Worm (Caenorhabditis elegans) whole organism, L4 larva: ENCODE measurements around the gene R53.5.
A peak's percentile ranks its signal among the peaks of the same experiment; 100 is the strongest.

Experiments
- D1046.2 ChIP-seq: fragments of 200-800 bp; sonication (Bioruptor generic); IDR thresholded peaks from 2 replicates; pipeline ENCODE4 v1.3.6; 2022; ENCODE audit warnings: missing genetic modification characterization, missing compliant biosample characterization
- F10B5.3 ChIP-seq: sonication (generic microtip); optimal IDR thresholded peaks from 2 replicates; lab custom pipeline; 2016; ENCODE audit warnings: mild to moderate bottlenecking, missing genetic modification characterization, missing compliant biosample characterization
- ZK337.2 ChIP-seq: fragments of 200-800 bp; sonication (Bioruptor generic); IDR thresholded peaks from 2 replicates; pipeline ENCODE4 v1.3.6; 2022; ENCODE audit warnings: missing genetic modification reagents, missing genetic modification characterization, missing compliant biosample characterization
- ZK546.5 ChIP-seq, 2 experiments: sonication (generic microtip); optimal IDR thresholded peaks; 2 replicates each; lab custom pipeline; 2017; ENCODE audit warnings: missing biosample characterization in 2 of 2, missing genetic modification characterization in 2 of 2
- aha-1 ChIP-seq: fragments of 150-350 bp; peaks from one replicate; lab custom pipeline; 2014; ENCODE audit warnings: missing biosample characterization, missing genetic modification characterization
- arid-1 ChIP-seq: fragments of 200-800 bp; sonication (Bioruptor generic); conservative IDR thresholded peaks from 2 replicates; pipeline ENCODE4 v1.3.6; 2022; ENCODE audit warnings: missing genetic modification reagents, missing genetic modification characterization, missing compliant biosample characterization
- attf-4 ChIP-seq: sonication (generic microtip); optimal IDR thresholded peaks from 3 replicates; lab custom pipeline; 2017; ENCODE audit warnings: missing biosample characterization, missing genetic modification characterization
- ceh-20 ChIP-seq: fragments of 200-800 bp; sonication (Bioruptor generic); IDR thresholded peaks from 2 replicates; pipeline ENCODE4 v1.3.6; 2022; ENCODE audit warnings: missing genetic modification reagents, missing genetic modification characterization, missing compliant biosample characterization
- ceh-28 ChIP-seq: fragments of 150-350 bp; optimal IDR thresholded peaks from 2 replicates; lab custom pipeline; 2014; ENCODE audit warnings: missing biosample characterization, missing genetic modification reagents, missing genetic modification characterization
- ceh-44 ChIP-seq: fragments of 200-800 bp; sonication (Bioruptor generic); IDR thresholded peaks from 2 replicates; pipeline ENCODE4 v1.3.6; 2022; ENCODE audit warnings: missing genetic modification reagents, missing genetic modification characterization, missing compliant biosample characterization
- ces-1 ChIP-seq: fragments of 150-350 bp; sonication (generic microtip); optimal IDR thresholded peaks from 4 replicates; lab custom pipeline; 2014; ENCODE audit warnings: missing biosample characterization, missing genetic modification reagents, missing genetic modification characterization
- daf-12 ChIP-seq: fragments of 150-350 bp; optimal IDR thresholded peaks from 2 replicates; lab custom pipeline; 2014; ENCODE audit warnings: missing biosample characterization, missing genetic modification reagents, missing genetic modification characterization
- daf-8 ChIP-seq: fragments of 200-800 bp; sonication (Bioruptor generic); IDR thresholded peaks from 2 replicates; pipeline ENCODE4 v1.3.6; 2022; ENCODE audit warnings: missing genetic modification characterization, missing compliant biosample characterization
- dmd-6 ChIP-seq: fragments of 200-800 bp; sonication (Bioruptor generic); IDR thresholded peaks from 2 replicates; pipeline ENCODE4 v1.3.6; 2022; ENCODE audit warnings: missing genetic modification reagents, missing genetic modification characterization, missing compliant biosample characterization
- dmd-8 ChIP-seq: fragments of 200-800 bp; sonication (Bioruptor generic); IDR thresholded peaks from 2 replicates; pipeline ENCODE4 v1.3.6; 2022; ENCODE audit warnings: missing genetic modification characterization, missing compliant biosample characterization
- dpl-1 ChIP-seq: fragments of 150-350 bp; optimal IDR thresholded peaks from 2 replicates; lab custom pipeline; 2014; ENCODE audit warnings: missing biosample characterization, missing genetic modification reagents, missing genetic modification characterization
- duxl-1 ChIP-seq: sonication (generic microtip); optimal IDR thresholded peaks from 2 replicates; lab custom pipeline; 2016; ENCODE audit warnings: mild to moderate bottlenecking, missing genetic modification characterization, moderate library complexity, missing compliant biosample characterization; ENCODE audit not compliant: poor library complexity
- egl-27 ChIP-seq: sonication (generic microtip); optimal IDR thresholded peaks from 3 replicates; lab custom pipeline; 2017; ENCODE audit warnings: missing biosample characterization, missing genetic modification reagents, missing genetic modification characterization
- fos-1 ChIP-seq: fragments of 150-350 bp; optimal IDR thresholded peaks from 2 replicates; lab custom pipeline; 2014; ENCODE audit warnings: missing biosample characterization, missing genetic modification characterization
- hlh-11 ChIP-seq: fragments of 200-800 bp; sonication (Bioruptor generic); optimal IDR thresholded peaks from 2 replicates; lab custom pipeline; 2018; ENCODE audit warnings: mild to moderate bottlenecking, missing genetic modification characterization, missing compliant biosample characterization
- hlh-30 ChIP-seq: sonication (generic microtip); optimal IDR thresholded peaks from 2 replicates; lab custom pipeline; 2017; ENCODE audit warnings: antibody characterized with exemption, mild to moderate bottlenecking, missing genetic modification characterization, missing compliant biosample characterization; ENCODE audit not compliant: insufficient read depth
- hmg-1.1 ChIP-seq: fragments of 200-800 bp; sonication (Bioruptor generic); IDR thresholded peaks from 2 replicates; pipeline ENCODE4 v1.3.6; 2022; ENCODE audit warnings: missing genetic modification reagents, missing genetic modification characterization, missing compliant biosample characterization
- jun-1 ChIP-seq: fragments of 150-350 bp; optimal IDR thresholded peaks from 2 replicates; lab custom pipeline; 2014; ENCODE audit warnings: missing biosample characterization, missing genetic modification reagents, missing genetic modification characterization
- lim-7 ChIP-seq: fragments of 200-800 bp; sonication (Bioruptor generic); IDR thresholded peaks from 2 replicates; pipeline ENCODE4 v1.3.6; 2022; ENCODE audit warnings: missing genetic modification characterization, missing compliant biosample characterization
- lin-29 ChIP-seq: fragments of 200-800 bp; sonication (Bioruptor generic); IDR thresholded peaks from 2 replicates; pipeline ENCODE4 v1.3.6; 2022; ENCODE audit warnings: missing genetic modification reagents, missing genetic modification characterization, missing compliant biosample characterization
- lin-39 ChIP-seq: fragments of 150-350 bp; optimal IDR thresholded peaks from 2 replicates; lab custom pipeline; 2014; ENCODE audit warnings: missing biosample characterization, missing genetic modification reagents, missing genetic modification characterization
- nhr-102 ChIP-seq: sonication (generic microtip); optimal IDR thresholded peaks from 2 replicates; lab custom pipeline; 2016; ENCODE audit warnings: mild to moderate bottlenecking, missing genetic modification characterization, moderate library complexity, missing compliant biosample characterization
- nhr-111 ChIP-seq: fragments of 200-800 bp; sonication (Bioruptor generic); optimal IDR thresholded peaks from 2 replicates; lab custom pipeline; 2018; ENCODE audit warnings: mild to moderate bottlenecking, missing genetic modification characterization, missing compliant biosample characterization
- nhr-25 ChIP-seq: sonication (generic microtip); optimal IDR thresholded peaks from 2 replicates; lab custom pipeline; 2017; ENCODE audit warnings: missing genetic modification characterization, mild to moderate bottlenecking, missing compliant biosample characterization, antibody characterized with exemption, moderate library complexity, borderline replicate concordance; ENCODE audit not compliant: insufficient read depth
- nhr-28 ChIP-seq: fragments of 150-350 bp; optimal IDR thresholded peaks from 2 replicates; lab custom pipeline; 2014; ENCODE audit warnings: missing biosample characterization, missing genetic modification characterization
- nhr-41 ChIP-seq: fragments of 200-800 bp; sonication (Bioruptor generic); IDR thresholded peaks from 2 replicates; pipeline ENCODE4 v1.3.6; 2022; ENCODE audit warnings: missing genetic modification reagents, missing genetic modification characterization, missing compliant biosample characterization
- nhr-48 ChIP-seq: sonication (generic microtip); optimal IDR thresholded peaks from 2 replicates; lab custom pipeline; 2016; ENCODE audit warnings: mild to moderate bottlenecking, missing genetic modification characterization, missing compliant biosample characterization
- nhr-6 ChIP-seq: fragments of 150-350 bp; optimal IDR thresholded peaks from 2 replicates; lab custom pipeline; 2014; ENCODE audit warnings: missing biosample characterization, missing genetic modification characterization
- nhr-76 ChIP-seq: fragments of 150-350 bp; optimal IDR thresholded peaks from 2 replicates; lab custom pipeline; 2014; ENCODE audit warnings: missing biosample characterization, missing genetic modification characterization
- nhr-77 ChIP-seq: fragments of 150-350 bp; optimal IDR thresholded peaks from 2 replicates; lab custom pipeline; 2014; ENCODE audit warnings: missing biosample characterization, missing genetic modification characterization
- pha-4 ChIP-seq, 2 experiments: fragments of 150-350 bp in 1 of 2; fragments of 200-800 bp in 1 of 2; sonication (Bioruptor generic) in 1 of 2; IDR thresholded peaks in 1 of 2; optimal IDR thresholded peaks in 1 of 2; 2 replicates each; pipeline versions ENCODE4 v1.3.6 to Lab custom; 2014 to 2022; ENCODE audit warnings: missing genetic modification characterization in 2 of 2, missing genetic modification reagents in 2 of 2, missing biosample characterization in 1 of 2, missing compliant biosample characterization in 1 of 2
- saeg-2 ChIP-seq: fragments of 200-800 bp; sonication (Bioruptor generic); IDR thresholded peaks from 2 replicates; pipeline ENCODE4 v1.3.6; 2022; ENCODE audit warnings: missing genetic modification reagents, missing genetic modification characterization, missing compliant biosample characterization
- snpc-4 ChIP-seq: fragments of 150-350 bp; optimal IDR thresholded peaks from 2 replicates; lab custom pipeline; 2014; ENCODE audit warnings: missing biosample characterization, missing genetic modification characterization
- spr-1 ChIP-seq: sonication (generic microtip); optimal IDR thresholded peaks from 2 replicates; lab custom pipeline; 2016; ENCODE audit warnings: mild to moderate bottlenecking, missing genetic modification characterization, missing compliant biosample characterization
- tra-1 ChIP-seq: fragments of 200-800 bp; sonication (Bioruptor generic); IDR thresholded peaks from 2 replicates; pipeline ENCODE4 v1.3.6; 2022; ENCODE audit warnings: missing genetic modification reagents, missing genetic modification characterization, missing compliant biosample characterization
- unc-130 ChIP-seq: sonication (generic microtip); optimal IDR thresholded peaks from 2 replicates; lab custom pipeline; 2016; ENCODE audit warnings: missing genetic modification reagents, missing genetic modification characterization, missing compliant biosample characterization
- unc-39 ChIP-seq: sonication (generic microtip); optimal IDR thresholded peaks from 2 replicates; lab custom pipeline; 2017; ENCODE audit warnings: missing biosample characterization, missing genetic modification characterization
- unc-62 ChIP-seq, 3 experiments: fragments of 150-350 bp in 1 of 3; sonication (generic microtip); optimal IDR thresholded peaks in 2 of 3; peaks in 1 of 3; 1 replicate in 1 of 3; 2 replicates in 2 of 3; lab custom pipeline; 2014 to 2017; ENCODE audit warnings: missing biosample characterization in 3 of 3, missing genetic modification characterization in 3 of 3, missing genetic modification reagents in 3 of 3, missing genotype in 1 of 3
- ztf-7 ChIP-seq: fragments of 150-350 bp; optimal IDR thresholded peaks from 2 replicates; lab custom pipeline; 2014; ENCODE audit warnings: missing biosample characterization, missing genetic modification characterization

The R53.5 gene

DNA sequence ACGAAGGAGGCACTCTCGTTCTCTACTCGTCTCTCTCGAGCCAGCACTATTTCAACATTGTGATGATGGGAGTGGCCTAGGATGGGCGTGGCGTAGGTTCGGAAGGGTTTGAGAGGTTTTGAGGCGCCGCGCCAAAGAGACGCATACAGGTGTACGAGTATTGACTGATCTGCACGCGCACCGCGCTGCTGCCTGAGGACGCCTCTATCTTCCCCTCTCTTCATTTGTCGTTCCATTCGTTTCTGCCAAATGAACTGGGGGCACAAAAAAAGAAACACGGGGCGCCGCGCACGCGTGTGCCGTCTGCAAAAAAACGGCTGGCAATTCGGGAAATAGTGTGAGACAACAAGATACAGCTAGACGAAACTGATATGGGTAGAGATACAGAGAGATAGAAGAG, 45.7 kb upstream of the R53.5 start, which contains the start of gene lec-2 (continued):
- no peak for TF ChIP-seq unc-130
- TF ChIP-seq egl-27: peak; percentile 15
- TF ChIP-seq daf-12 (tag; lab: Kevin White, UChicago): no peak
- 0 out of 2 replicates have a peak, but pooled peaks have one; percentile 43 for TF ChIP-seq tra-1
- peak; percentile 55 for TF ChIP-seq hlh-11 (tag; lab: Kevin White, UChicago)
- no peak for TF ChIP-seq fos-1 (tag; lab: Kevin White, UChicago)
- TF ChIP-seq nhr-25 (tag; lab: Kevin White, UChicago): no peak
- TF ChIP-seq arid-1: no peak
- TF ChIP-seq unc-62 (GFP tag; optimal IDR thresholded peaks at IDR 0.05 in 1 of 2; lab: Kevin White, UChicago): no peak
- TF ChIP-seq unc-62 (tag; optimal IDR thresholded peaks at IDR 0.05; lab: Kevin White, UChicago): no peak
- no peak for TF ChIP-seq jun-1 (tag; lab: Kevin White, UChicago)
- peak; percentile 56 for TF ChIP-seq dmd-6 (GFP tag; lab: Robert Waterston, UW)
- TF ChIP-seq saeg-2 (GFP tag; lab: Robert Waterston, UW): no peak
- TF ChIP-seq nhr-48 (tag; lab: Kevin White, UChicago): peak; percentile 41
- no peak for TF ChIP-seq duxl-1 (tag; lab: Kevin White, UChicago)
- TF ChIP-seq hmg-1.1 (GFP tag; lab: Robert Waterston, UW): peak; percentile 77
- peak; percentile 42 for TF ChIP-seq nhr-28 (tag; lab: Kevin White, UChicago)
- TF ChIP-seq ceh-28 (tag; lab: Kevin White, UChicago): no peak
- no peak for TF ChIP-seq spr-1 (tag; lab: Kevin White, UChicago)
- no peak for TF ChIP-seq snpc-4 (tag; lab: Kevin White, UChicago)
- no peak for TF ChIP-seq lin-39 (tag; lab: Kevin White, UChicago)
- no peak for TF ChIP-seq lim-7
- TF ChIP-seq dmd-8 (GFP tag; lab: Robert Waterston, UW): 0 out of 2 replicates have a peak, but pooled peaks have one; percentile 21
- no peak for TF ChIP-seq attf-4
- no peak for TF ChIP-seq nhr-6 (tag; lab: Kevin White, UChicago)
- no peak for TF ChIP-seq nhr-111 (GFP tag; lab: Kevin White, UChicago)
- TF ChIP-seq D1046.2: 0 out of 2 replicates have a peak, but pooled peaks have one; percentile 14
- TF ChIP-seq lin-29 (GFP tag; lab: Robert Waterston, UW): no peak
- no peak for TF ChIP-seq ZK546.5 (tag; optimal IDR thresholded peaks at IDR 0.05; lab: Kevin White, UChicago)
- TF ChIP-seq nhr-76 (tag; lab: Kevin White, UChicago): no peak
- TF ChIP-seq nhr-102 (tag; lab: Kevin White, UChicago): no peak
- TF ChIP-seq ceh-20 (GFP tag; lab: Robert Waterston, UW): 0 out of 2 replicates have a peak, but pooled peaks have one; percentile 34
- peak; percentile 84 for TF ChIP-seq aha-1 (tag; lab: Kevin White, UChicago)
- no peak for TF ChIP-seq daf-8 (GFP tag; lab: Robert Waterston, UW)
- TF ChIP-seq ZK337.2 (GFP tag; lab: Robert Waterston, UW): no peak
- TF ChIP-seq ceh-44: no peak
- TF ChIP-seq nhr-77: no peak
- no peak for TF ChIP-seq unc-39 (tag; lab: Kevin White, UChicago)
- no peak for TF ChIP-seq ces-1
- no peak for TF ChIP-seq ztf-7 (tag; lab: Kevin White, UChicago)
- TF ChIP-seq dpl-1: no peak
- TF ChIP-seq pha-4 (GFP tag; IDR thresholded peaks at IDR 0.05; lab: Robert Waterston, UW): no peak
- TF ChIP-seq pha-4 (tag; optimal IDR thresholded peaks at IDR 0.05; lab: Kevin White, UChicago): no peak

DNA sequence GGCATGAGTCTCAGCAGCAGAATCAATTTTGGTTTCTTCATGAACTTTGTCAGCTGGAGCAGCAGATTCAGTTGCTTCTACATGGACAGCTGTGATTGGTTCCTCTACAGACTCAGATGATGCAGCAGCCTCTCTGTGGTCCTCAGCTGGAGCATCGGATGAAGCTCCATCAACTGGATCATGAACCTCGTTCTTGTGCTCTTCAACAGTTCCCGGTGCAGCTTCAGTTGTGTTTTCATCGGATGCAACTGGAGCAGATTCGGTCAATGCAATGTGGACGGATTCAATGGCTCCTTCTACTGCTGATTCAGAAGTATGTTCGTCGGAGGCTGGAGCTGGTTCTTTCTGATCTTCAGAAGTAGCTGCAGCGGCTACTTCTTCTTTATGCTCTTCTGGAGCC, 44.1 kb upstream of the R53.5 start:
- TF ChIP-seq snpc-4 (tag; lab: Kevin White, UChicago): no peak
- TF ChIP-seq aha-1 (tag; lab: Kevin White, UChicago): no peak
- TF ChIP-seq nhr-41 (GFP tag; lab: Robert Waterston, UW): no peak
- TF ChIP-seq hlh-30: no peak
- TF ChIP-seq unc-62 (GFP tag; optimal IDR thresholded peaks at IDR 0.05 in 1 of 2; lab: Kevin White, UChicago): peak in 1 of 2 experiments; percentile 72
- no peak for TF ChIP-seq unc-62 (tag; optimal IDR thresholded peaks at IDR 0.05; lab: Kevin White, UChicago)
- no peak for TF ChIP-seq nhr-76 (tag; lab: Kevin White, UChicago)
- no peak for TF ChIP-seq F10B5.3 (tag; lab: Kevin White, UChicago)
